Worm (Caenorhabditis elegans) whole organism, late embryonic: Measurements from ENCODE around the gene irld-66.

Experiments
- C38D4.7 ChIP-seq: fragments of 200-800 bp; sonication (Bioruptor generic); optimal IDR thresholded peaks from 2 replicates; lab custom pipeline; 2018; ENCODE audit warnings: mild to moderate bottlenecking, missing genetic modification characterization, moderate library complexity, missing compliant biosample characterization
- F13H6.1 ChIP-seq: sonication (generic microtip); optimal IDR thresholded peaks from 2 replicates; lab custom pipeline; 2016; ENCODE audit warnings: missing genetic modification characterization, missing compliant biosample characterization
- K02D7.2 ChIP-seq: sonication (generic microtip); optimal IDR thresholded peaks from 2 replicates; lab custom pipeline; 2017; ENCODE audit warnings: mild to moderate bottlenecking, missing genetic modification characterization, missing compliant biosample characterization
- K09A11.1 ChIP-seq: sonication (generic microtip); optimal IDR thresholded peaks from 2 replicates; lab custom pipeline; 2017; ENCODE audit warnings: antibody characterized with exemption, mild to moderate bottlenecking, missing genetic modification characterization, missing compliant biosample characterization; ENCODE audit not compliant: insufficient read depth
- T23F11.4 ChIP-seq: fragments of 200-800 bp; sonication (Bioruptor generic); optimal IDR thresholded peaks from 2 replicates; lab custom pipeline; 2018; ENCODE audit warnings: mild to moderate bottlenecking, missing genetic modification characterization, missing compliant biosample characterization
- Y22D7AL.16 ChIP-seq: sonication (generic microtip); optimal IDR thresholded peaks from 2 replicates; lab custom pipeline; 2016; ENCODE audit warnings: missing genetic modification characterization, missing compliant biosample characterization
- ama-1 ChIP-seq: fragments of 150-350 bp; optimal IDR thresholded peaks from 2 replicates; lab custom pipeline; 2014
- ceh-19 ChIP-seq: fragments of 200-800 bp; sonication (Bioruptor generic); optimal IDR thresholded peaks from 2 replicates; lab custom pipeline; 2018; ENCODE audit warnings: mild to moderate bottlenecking, missing genetic modification characterization, missing compliant biosample characterization
- ceh-22 ChIP-seq: sonication (generic microtip); optimal IDR thresholded peaks from 2 replicates; lab custom pipeline; 2017; ENCODE audit warnings: missing biosample characterization, missing genetic modification characterization
- ceh-24 ChIP-seq: sonication (generic microtip); optimal IDR thresholded peaks from 2 replicates; lab custom pipeline; 2016; ENCODE audit warnings: mild to moderate bottlenecking, missing genetic modification characterization, missing compliant biosample characterization
- ceh-30 ChIP-seq: fragments of 150-350 bp; optimal IDR thresholded peaks from 2 replicates; lab custom pipeline; 2014; ENCODE audit warnings: missing biosample characterization, missing genetic modification characterization
- ceh-31 ChIP-seq: sonication (generic microtip); optimal IDR thresholded peaks from 2 replicates; lab custom pipeline; 2016; ENCODE audit warnings: missing genetic modification characterization, missing compliant biosample characterization
- ceh-34 ChIP-seq: sonication (generic microtip); optimal IDR thresholded peaks from 2 replicates; lab custom pipeline; 2016; ENCODE audit warnings: mild to moderate bottlenecking, missing genetic modification characterization, missing compliant biosample characterization
- ceh-6 ChIP-seq: fragments of 200-800 bp; sonication (Bioruptor generic); optimal IDR thresholded peaks from 2 replicates; lab custom pipeline; 2018; ENCODE audit warnings: mild to moderate bottlenecking, missing genetic modification characterization, missing compliant biosample characterization
- dve-1 ChIP-seq: sonication (generic microtip); optimal IDR thresholded peaks from 2 replicates; lab custom pipeline; 2017; ENCODE audit warnings: antibody characterized with exemption, mild to moderate bottlenecking, missing genetic modification characterization, missing compliant biosample characterization
- elt-2 ChIP-seq: sonication (generic microtip); optimal IDR thresholded peaks from 2 replicates; lab custom pipeline; 2016; ENCODE audit warnings: missing genetic modification reagents, missing genetic modification characterization, missing compliant biosample characterization
- elt-4 ChIP-seq: sonication (generic microtip); optimal IDR thresholded peaks from 2 replicates; lab custom pipeline; 2016; ENCODE audit warnings: missing genetic modification characterization, missing compliant biosample characterization
- eyg-1 ChIP-seq: sonication (generic microtip); optimal IDR thresholded peaks from 2 replicates; lab custom pipeline; 2016; ENCODE audit warnings: missing genotype, missing genetic modification characterization, missing compliant biosample characterization
- fkh-10 ChIP-seq: fragments of 150-350 bp; optimal IDR thresholded peaks from 2 replicates; lab custom pipeline; 2014; ENCODE audit warnings: missing biosample characterization, missing genetic modification reagents, missing genetic modification characterization
- gmeb-2 ChIP-seq: sonication (generic microtip); optimal IDR thresholded peaks from 2 replicates; lab custom pipeline; 2016; ENCODE audit warnings: missing genetic modification characterization, inconsistent platforms, missing compliant biosample characterization
- hlh-15 ChIP-seq: sonication (generic microtip); optimal IDR thresholded peaks from 2 replicates; lab custom pipeline; 2016; ENCODE audit warnings: missing genetic modification characterization, missing compliant biosample characterization
- hlh-6 ChIP-seq: sonication (generic microtip); optimal IDR thresholded peaks from 2 replicates; lab custom pipeline; 2016; ENCODE audit warnings: missing genotype, missing genetic modification characterization, missing compliant biosample characterization
- hlh-8 ChIP-seq: sonication (generic microtip); optimal IDR thresholded peaks from 2 replicates; lab custom pipeline; 2016; ENCODE audit warnings: missing genotype, missing genetic modification characterization, missing compliant biosample characterization
- lim-6 ChIP-seq: sonication (generic microtip); optimal IDR thresholded peaks from 2 replicates; lab custom pipeline; 2016; ENCODE audit warnings: missing genetic modification characterization, missing compliant biosample characterization
- pros-1 ChIP-seq: fragments of 150-350 bp; optimal IDR thresholded peaks from 2 replicates; lab custom pipeline; 2014; ENCODE audit warnings: missing biosample characterization, missing genetic modification reagents, missing genetic modification characterization
- rnt-1 ChIP-seq: sonication (generic microtip); optimal IDR thresholded peaks from 2 replicates; lab custom pipeline; 2016; ENCODE audit warnings: missing genetic modification characterization, missing compliant biosample characterization
- sox-4 ChIP-seq: sonication (generic microtip); optimal IDR thresholded peaks from 2 replicates; lab custom pipeline; 2017; ENCODE audit warnings: mild to moderate bottlenecking, missing genetic modification characterization, inconsistent platforms, missing compliant biosample characterization
- unc-3 ChIP-seq, 2 experiments: fragments of 200-800 bp in 1 of 2; sonication (Bioruptor generic) in 1 of 2; sonication (generic microtip) in 1 of 2; conservative IDR thresholded peaks in 1 of 2; optimal IDR thresholded peaks in 1 of 2; 2 replicates each; pipeline versions ENCODE4 v1.3.6 to Lab custom; 2016 to 2022; ENCODE audit warnings: missing compliant biosample characterization in 2 of 2, missing genetic modification characterization in 2 of 2, missing genetic modification reagents in 1 of 2
- unc-55 ChIP-seq: sonication (generic microtip); optimal IDR thresholded peaks from 2 replicates; lab custom pipeline; 2017; ENCODE audit warnings: missing biosample characterization, missing genetic modification reagents, missing genetic modification characterization
- unc-86 ChIP-seq: sonication (generic microtip); optimal IDR thresholded peaks from 2 replicates; lab custom pipeline; 2016; ENCODE audit warnings: missing genetic modification characterization, missing compliant biosample characterization
- zip-5 ChIP-seq: sonication (generic microtip); optimal IDR thresholded peaks from 2 replicates; lab custom pipeline; 2016; ENCODE audit warnings: missing genetic modification characterization, missing compliant biosample characterization

Gene irld-66

DNA sequence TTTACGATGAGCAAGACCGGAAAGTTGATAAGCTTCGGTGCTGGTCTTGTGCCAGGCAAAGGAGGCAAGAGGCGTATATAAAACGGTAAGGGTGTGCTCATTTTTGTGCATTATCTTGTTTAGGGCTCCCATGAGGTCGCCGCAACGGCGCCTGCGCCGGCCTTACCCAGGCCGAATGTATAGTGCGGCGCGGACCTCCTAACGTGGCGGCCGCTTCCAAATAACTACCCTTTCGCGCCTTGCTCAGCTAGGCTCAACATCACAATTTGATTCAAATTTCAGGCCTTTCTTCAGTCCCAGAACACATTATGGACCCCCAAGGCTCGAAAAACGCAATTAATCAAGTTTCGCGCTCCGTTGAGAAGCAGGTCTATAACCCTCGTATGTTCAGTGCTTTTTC is 13.1 kb downstream of the irld-66 start, which contains the start of the genes ZK355.3 and ZK355.8:
ZK355.3 (minus strand) TSS at position 101 of the 400 bp plus-strand sequence.
ZK355.8 (plus strand) TSS at position 272 of the 400 bp plus-strand sequence.
- no peak for TF ChIP-seq elt-4
- no peak for TF ChIP-seq C38D4.7 (GFP tag; lab: Kevin White, UChicago)

DNA sequence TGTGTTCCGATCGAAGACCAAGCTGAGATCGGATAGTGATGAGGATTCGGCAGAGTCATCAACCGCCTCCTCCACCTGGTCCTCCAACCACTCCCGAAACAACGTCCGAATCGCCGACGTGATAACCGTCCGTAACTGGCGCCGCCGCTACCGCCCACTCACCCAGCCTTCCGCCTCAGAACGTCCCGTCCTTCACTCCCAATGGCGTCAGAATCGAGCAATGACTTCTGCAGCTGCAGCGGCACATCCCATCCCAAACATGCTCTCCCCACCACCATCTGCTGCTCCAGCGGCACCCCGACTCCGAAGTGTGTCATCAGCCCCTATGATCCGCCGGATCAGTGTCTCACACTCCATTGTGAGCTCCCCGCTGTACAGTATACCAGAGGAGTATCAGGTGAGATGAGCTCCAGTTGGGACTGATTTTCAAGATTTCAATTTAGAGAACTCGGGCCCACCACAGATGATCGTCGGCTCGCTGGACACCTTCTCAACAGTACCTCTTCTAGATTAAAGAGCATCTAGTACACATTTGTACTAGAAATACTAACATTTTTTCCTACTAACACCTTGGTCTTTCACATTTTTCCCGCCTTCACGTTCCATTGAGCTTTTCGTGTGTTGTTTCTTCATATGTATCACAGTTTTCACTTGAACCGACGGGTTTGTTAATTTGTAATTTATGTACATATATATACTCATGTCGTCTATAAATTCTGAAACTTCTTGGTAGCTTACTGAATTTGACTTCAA is 14.7 kb downstream of the irld-66 start:
- TF ChIP-seq unc-3 (GFP tag; conservative IDR thresholded peaks at IDR 0.05; lab: Robert Waterston, UW) (no peak), unc-3 (tag; optimal IDR thresholded peaks at IDR 0.05; lab: Kevin White, UChicago) (no peak), dve-1 (tag; lab: Kevin White, UChicago) (no peak), ama-1 (lab: Kevin White, UChicago) (no peak), ceh-31 (tag; lab: Kevin White, UChicago) (no peak), eyg-1 (tag; lab: Kevin White, UChicago) (no peak)

- TF ChIP-seq K02D7.2 (tag; lab: Kevin White, UChicago) (no peak), hlh-8 (tag; lab: Kevin White, UChicago) (no peak), hlh-15 (tag; lab: Kevin White, UChicago) (no peak), sox-4 (tag; lab: Kevin White, UChicago) (no peak)
Observed at ce11 chrII:2925032-2925431, 15.6 kb downstream of the irld-66 start.

DNA sequence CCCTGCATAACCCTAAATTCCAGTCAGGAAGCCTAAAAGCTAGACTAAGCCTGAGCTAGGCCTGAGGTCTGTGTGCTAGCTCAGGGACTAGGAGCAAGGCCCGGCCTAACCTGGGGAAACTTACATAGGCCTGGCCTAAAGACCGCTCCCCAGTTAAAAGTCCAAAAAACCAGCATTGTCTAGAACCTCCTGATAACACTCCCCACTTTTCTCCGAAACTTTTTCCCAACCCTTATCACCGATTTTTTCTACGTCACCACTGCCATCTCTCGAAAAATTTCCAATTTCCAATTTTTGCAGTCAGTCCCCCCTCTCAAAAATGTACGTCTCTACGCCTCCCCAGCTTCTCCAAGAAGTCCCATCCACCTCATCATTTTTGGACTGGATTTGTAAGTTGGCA is 17.0 kb downstream of the irld-66 start, which contains the start of gene ZK355.2:
ZK355.2 (plus strand) TSS at position 301 of the 400 bp plus-strand sequence.
- TF ChIP-seq ceh-34 (no peak), unc-86 (tag; lab: Kevin White, UChicago) (no peak), T23F11.4 (GFP tag; lab: Kevin White, UChicago) (no peak), ceh-19 (GFP tag; lab: Kevin White, UChicago) (no peak), sox-4 (tag; lab: Kevin White, UChicago) (no peak), unc-55 (GFP tag; lab: Kevin White, UChicago) (no peak), gmeb-2 (tag; lab: Kevin White, UChicago) (no peak), rnt-1 (no peak), K09A11.1 (tag; lab: Kevin White, UChicago) (no peak), Y22D7AL.16 (tag; lab: Kevin White, UChicago) (no peak), lim-6 (tag; lab: Kevin White, UChicago) (no peak), hlh-8 (tag; lab: Kevin White, UChicago) (no peak), fkh-10 (GFP tag; lab: Kevin White, UChicago) (no peak), zip-5 (tag; lab: Kevin White, UChicago) (no peak), ceh-6 (GFP tag; lab: Kevin White, UChicago) (no peak), ceh-22 (tag; lab: Kevin White, UChicago) (no peak), ama-1 (lab: Kevin White, UChicago) (no peak), hlh-6 (tag; lab: Kevin White, UChicago) (no peak), pros-1 (tag; lab: Kevin White, UChicago) (no peak)

ce11 chrII:2922782-2923181 is 17.9 kb downstream of the irld-66 start:
- TF ChIP-seq ceh-30 (tag; lab: Kevin White, UChicago) (no peak), hlh-8 (tag; lab: Kevin White, UChicago) (no peak), elt-2 (tag; lab: Kevin White, UChicago) (no peak), ceh-24 (tag; lab: Kevin White, UChicago) (no peak), F13H6.1 (tag; lab: Kevin White, UChicago) (no peak)
